Worm (Caenorhabditis elegans) whole organism, midembryonic: Measurements from ENCODE around the gene str-180.

Experiments
- T22C8.4 ChIP-seq: fragments of 200-800 bp; sonication (Bioruptor generic); IDR thresholded peaks from 2 replicates; pipeline ENCODE4 v1.3.6; 2022; ENCODE audit warnings: missing genetic modification characterization, missing compliant biosample characterization
- cog-1 ChIP-seq: sonication (generic microtip); optimal IDR thresholded peaks from 2 replicates; lab custom pipeline; 2016; ENCODE audit warnings: missing genetic modification characterization, missing compliant biosample characterization
- flt-1 ChIP-seq: fragments of 200-800 bp; sonication (Bioruptor generic); IDR thresholded peaks from 2 replicates; pipeline ENCODE4 v1.3.6; 2022; ENCODE audit warnings: missing genetic modification characterization, missing compliant biosample characterization
- klf-2 ChIP-seq: fragments of 200-800 bp; sonication (Bioruptor generic); conservative IDR thresholded peaks from 2 replicates; pipeline ENCODE4 v1.3.6; 2022; ENCODE audit warnings: missing genetic modification reagents, missing genetic modification characterization, missing compliant biosample characterization
- ref-1 ChIP-seq: fragments of 200-800 bp; sonication (Bioruptor generic); conservative IDR thresholded peaks from 2 replicates; pipeline ENCODE4 v1.3.6; 2022; ENCODE audit warnings: missing genetic modification reagents, missing genetic modification characterization, missing compliant biosample characterization
- tab-1 ChIP-seq: fragments of 200-800 bp; sonication (Bioruptor generic); IDR thresholded peaks from 2 replicates; pipeline ENCODE4 v1.3.6; 2022; ENCODE audit warnings: missing genetic modification characterization, missing compliant biosample characterization
- ztf-29 ChIP-seq: fragments of 200-800 bp; sonication (Bioruptor generic); IDR thresholded peaks from 2 replicates; pipeline ENCODE4 v1.3.6; 2022; ENCODE audit warnings: missing genetic modification reagents, missing genetic modification characterization, missing compliant biosample characterization

DNA sequence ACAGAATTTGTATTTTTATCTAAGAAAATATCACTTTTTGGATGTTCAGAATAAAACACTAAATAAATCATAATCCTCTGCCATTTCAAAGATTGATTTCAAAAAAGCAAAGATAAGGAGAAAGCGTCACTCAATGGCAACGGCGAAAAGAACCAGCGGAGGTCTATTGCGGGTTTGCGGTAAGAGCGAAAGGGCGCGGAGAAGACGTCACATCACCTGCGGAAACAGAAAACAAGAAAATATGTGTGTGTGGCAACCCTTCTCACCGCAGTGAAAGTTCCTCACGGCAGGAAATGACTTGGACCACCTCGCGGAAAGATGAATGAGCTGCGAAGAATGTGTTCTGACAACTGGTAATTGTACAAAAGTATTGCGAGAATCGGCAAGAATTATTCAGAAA is 31.2 kb upstream of the str-180 start:
- TF ChIP-seq tab-1 (no peak), ztf-29 (GFP tag; lab: Robert Waterston, UW) (no peak), T22C8.4 (no peak), flt-1 (no peak), cog-1 (no peak), ref-1 (GFP tag; lab: Robert Waterston, UW) (no peak), klf-2 (no peak)
